Fruit fly (Drosophila melanogaster): ENCODE measurements around the gene Caf1-180.

Caf1-180 gene

DNA sequence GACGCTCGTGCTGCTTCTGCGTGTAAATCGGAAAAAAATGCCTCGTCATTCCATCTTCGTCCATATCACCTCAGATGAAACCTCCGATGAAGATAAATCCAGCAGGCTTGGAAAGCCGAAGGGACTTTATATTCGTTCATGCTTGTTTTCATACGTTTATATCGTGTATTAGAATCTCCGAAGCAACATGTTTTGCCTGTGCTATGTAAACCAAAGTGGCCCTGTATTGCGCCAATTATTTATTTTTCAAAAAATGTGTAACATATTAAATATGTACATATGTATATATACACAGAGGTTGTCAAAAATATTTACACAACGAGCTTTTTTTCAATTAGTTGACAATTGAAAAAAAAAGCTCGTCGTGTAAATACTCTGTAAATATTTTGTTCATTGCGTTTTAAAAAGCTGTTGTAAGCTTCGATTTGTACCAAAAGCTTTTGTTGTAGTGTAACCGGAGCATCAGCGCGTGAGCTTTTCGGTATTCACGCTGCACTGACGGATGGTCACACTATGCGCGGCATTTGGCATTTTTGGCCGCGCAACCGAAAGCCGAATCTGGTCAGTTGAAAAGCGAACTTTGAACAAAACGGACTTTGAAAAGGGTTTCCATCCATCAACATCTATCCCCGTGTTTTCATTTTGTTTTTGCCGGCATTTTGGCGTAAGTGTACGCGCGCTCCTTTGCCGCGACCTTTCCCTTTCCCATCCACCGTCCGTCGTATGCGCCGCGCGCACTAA, 32.2 kb downstream of the Caf1-180 start, which contains the start of gene CG12065:
Gene CG12065 (plus strand): TSS at position 563 of the 741 bp plus-strand sequence.
- TF ChIP-seq h (optimal IDR thresholded peaks at IDR 0.05) = no peak
- TF ChIP-seq Sin3A (optimal IDR thresholded peaks at IDR 0.05) = no peak
- TF ChIP-seq ttk (optimal IDR thresholded peaks at IDR 0.05) = no peak

DNA sequence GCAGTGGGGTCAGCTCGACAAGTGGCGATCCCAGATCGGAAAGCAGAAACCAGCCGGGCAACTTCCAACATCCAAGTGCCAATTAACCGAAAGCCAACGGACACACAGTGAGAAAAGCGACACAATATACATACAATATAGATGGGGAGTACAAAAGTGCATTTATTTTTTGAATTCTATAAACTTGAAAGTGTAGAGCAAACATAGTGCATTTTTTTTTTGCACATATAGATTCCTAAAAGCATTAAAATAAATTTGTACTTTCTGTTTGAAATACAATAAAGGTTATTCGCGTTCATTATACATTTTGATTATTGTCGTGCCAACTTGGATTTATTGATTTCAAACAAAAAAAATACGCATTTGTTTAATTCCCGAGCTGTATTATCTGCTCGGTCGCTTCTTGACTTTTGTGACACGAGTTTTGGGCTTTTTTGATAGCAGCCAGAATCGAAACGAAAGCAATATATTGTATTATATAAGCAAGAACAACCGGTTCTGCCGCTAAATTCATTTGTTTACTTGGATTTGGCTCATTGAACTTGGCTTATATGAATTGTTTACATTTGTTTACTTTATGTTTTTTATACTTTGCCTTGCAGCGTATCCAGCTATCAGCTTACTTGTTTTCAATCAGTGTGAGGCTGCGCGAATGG, 33.0 kb downstream of the Caf1-180 start, which contains the start of gene spirit:
Gene spirit (minus strand): TSS at position 655 of the 656 bp plus-strand sequence.
- TF ChIP-seq insv (optimal IDR thresholded peaks at IDR 0.05) (no peak), psq (optimal IDR thresholded peaks at IDR 0.05) (no peak), Myc (optimal IDR thresholded peaks at IDR 0.05) (no peak)

DNA sequence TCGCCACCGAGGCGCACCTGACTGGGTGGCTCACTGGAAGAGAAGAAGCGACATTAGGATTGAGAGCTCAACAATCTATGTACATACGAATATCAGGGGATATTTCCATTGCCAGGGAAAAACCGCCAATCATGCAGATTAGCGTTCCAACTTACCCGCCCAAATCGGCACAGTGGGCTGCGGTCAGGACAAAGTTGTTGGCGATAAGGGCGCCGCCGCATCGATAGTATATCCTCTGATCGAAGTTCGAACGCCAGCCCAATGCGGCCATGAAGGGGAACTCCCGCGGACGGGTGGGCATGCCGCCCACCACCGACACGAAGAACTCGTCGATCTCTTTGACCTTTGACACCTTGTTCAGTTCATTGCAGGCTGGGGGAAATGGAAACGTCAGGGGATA, 34.2 kb downstream of the Caf1-180 start:
- TF ChIP-seq Myc (optimal IDR thresholded peaks at IDR 0.05) (no peak), insv (optimal IDR thresholded peaks at IDR 0.05) (no peak), Sin3A (optimal IDR thresholded peaks at IDR 0.05) (no peak), psq (optimal IDR thresholded peaks at IDR 0.05) (no peak), h (optimal IDR thresholded peaks at IDR 0.05) (no peak), ttk (optimal IDR thresholded peaks at IDR 0.05) (no peak)

DNA sequence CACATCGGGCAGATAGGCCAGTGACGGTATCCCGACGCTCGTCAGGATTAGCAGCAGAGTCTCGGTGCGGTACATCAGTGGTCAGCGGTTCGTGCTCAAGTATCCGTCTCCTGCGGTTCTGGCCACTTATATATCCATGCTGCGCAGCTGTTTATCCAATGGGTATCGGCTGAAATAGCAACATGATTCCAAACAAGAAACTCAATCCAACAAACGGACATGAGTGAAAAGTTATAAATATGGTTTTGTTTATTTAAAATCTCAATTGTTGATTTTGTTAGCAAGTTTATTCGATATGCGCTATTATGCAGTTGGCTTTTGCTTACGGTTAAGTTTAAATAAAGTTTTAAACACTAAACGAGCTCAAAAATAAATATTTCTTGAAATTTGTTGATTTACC, 35.3 kb downstream of the Caf1-180 start, which contains the start of gene CG12111:
Gene CG12111 (minus strand): TSS at position 101 of the 400 bp plus-strand sequence.
- TF ChIP-seq psq (optimal IDR thresholded peaks at IDR 0.05) (no peak), Sin3A (optimal IDR thresholded peaks at IDR 0.05) (no peak), h (optimal IDR thresholded peaks at IDR 0.05) (no peak), ttk (optimal IDR thresholded peaks at IDR 0.05) (no peak), Myc (optimal IDR thresholded peaks at IDR 0.05) (no peak), insv (optimal IDR thresholded peaks at IDR 0.05) (no peak)

DNA sequence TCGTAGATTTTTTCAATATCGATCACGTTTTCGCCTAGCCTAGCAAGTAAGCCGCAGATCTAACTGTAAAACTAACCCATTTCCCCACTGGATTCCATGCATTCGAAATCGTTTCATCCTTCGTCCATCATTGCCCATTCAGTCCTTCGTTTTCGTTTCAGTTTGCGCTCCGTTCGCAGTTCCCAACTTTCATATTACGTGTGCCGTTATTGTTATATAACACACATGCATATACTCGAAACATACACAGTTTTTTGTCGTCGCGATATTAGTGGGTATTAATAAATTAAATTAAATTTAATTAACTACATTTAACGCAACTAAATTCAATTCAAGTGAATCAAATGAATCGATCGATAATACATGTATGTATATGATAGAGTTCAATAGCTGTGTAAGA, 36.5 kb downstream of the Caf1-180 start:
- TF ChIP-seq h (optimal IDR thresholded peaks at IDR 0.05) (no peak), Myc (optimal IDR thresholded peaks at IDR 0.05) (no peak), ttk (optimal IDR thresholded peaks at IDR 0.05) (no peak), psq (optimal IDR thresholded peaks at IDR 0.05) (no peak), Sin3A (optimal IDR thresholded peaks at IDR 0.05) (no peak)

DNA sequence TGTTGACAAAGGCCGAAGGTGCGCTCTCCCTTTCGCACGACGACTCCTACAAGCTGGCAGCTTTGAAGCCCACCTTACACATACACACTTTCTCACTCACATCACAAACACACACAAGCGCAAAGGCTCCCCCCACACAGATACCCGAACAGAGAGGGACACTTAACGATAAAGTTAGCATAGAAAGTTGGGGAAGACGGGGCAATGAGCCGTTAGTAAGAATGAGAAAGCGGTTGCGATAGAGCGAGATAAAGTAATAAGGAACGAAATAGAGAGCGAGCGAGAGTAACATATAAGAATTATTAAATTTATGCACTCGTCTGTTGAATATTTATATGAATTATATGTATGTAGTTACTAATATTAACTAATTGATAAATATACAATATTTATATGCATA, 37.1 kb downstream of the Caf1-180 start:
- TF ChIP-seq insv (optimal IDR thresholded peaks at IDR 0.05) (no peak), psq (optimal IDR thresholded peaks at IDR 0.05) (no peak), Myc (optimal IDR thresholded peaks at IDR 0.05) (no peak), Sin3A (optimal IDR thresholded peaks at IDR 0.05) (no peak), ttk (optimal IDR thresholded peaks at IDR 0.05) (no peak), h (optimal IDR thresholded peaks at IDR 0.05) (no peak)

DNA sequence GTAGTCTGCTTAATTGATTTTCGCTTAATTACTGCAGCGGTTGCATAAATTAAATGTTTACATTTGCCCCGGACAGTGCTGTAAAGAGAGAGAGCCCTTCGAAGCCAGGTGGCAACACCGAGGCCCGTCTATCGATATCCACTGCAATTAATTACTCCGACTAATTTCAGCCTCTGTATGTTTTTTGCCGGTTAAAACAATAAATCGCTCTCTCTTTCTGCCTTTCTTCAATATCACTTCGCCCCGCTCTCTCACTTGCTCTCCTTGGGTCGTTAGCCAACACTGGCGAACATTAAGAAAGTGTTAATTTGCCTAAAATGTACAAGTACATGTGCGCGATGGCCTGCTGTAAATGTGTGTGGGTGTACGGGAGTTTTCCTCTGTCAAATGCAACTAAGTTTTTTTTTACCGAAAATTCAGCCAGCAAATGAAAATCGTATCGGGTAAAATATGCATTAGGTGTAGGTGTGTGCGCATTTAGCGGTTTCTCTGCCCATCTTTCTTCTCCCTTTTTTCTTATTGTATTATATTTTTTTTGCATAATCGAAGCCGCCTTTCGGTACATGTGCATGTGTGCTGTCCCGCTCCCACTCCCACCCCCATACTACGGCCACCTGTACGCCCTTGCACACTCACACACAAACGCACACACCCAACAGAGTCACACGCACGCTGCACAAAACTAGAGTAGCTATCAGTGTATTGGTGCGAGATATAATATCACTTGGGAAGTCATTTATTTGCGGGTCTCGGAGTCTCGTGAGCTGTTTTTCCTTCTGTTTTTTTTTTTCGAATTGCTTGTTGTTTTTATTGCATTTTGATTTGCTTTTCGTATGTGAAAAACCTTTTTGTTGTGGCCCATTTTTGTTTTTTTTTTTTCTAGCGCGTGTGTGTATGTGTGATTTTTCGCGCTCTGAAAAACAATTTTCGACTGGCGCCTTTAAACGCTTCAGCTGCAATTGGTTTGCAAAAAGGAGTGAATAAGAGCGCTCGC, 44.4 kb downstream of the Caf1-180 start:
- TF ChIP-seq psq (optimal IDR thresholded peaks at IDR 0.05) (no peak), insv (optimal IDR thresholded peaks at IDR 0.05) (no peak), ttk (optimal IDR thresholded peaks at IDR 0.05) (no peak), Sin3A (optimal IDR thresholded peaks at IDR 0.05) (no peak), h (optimal IDR thresholded peaks at IDR 0.05) (no peak), Myc (optimal IDR thresholded peaks at IDR 0.05) (no peak)

DNA sequence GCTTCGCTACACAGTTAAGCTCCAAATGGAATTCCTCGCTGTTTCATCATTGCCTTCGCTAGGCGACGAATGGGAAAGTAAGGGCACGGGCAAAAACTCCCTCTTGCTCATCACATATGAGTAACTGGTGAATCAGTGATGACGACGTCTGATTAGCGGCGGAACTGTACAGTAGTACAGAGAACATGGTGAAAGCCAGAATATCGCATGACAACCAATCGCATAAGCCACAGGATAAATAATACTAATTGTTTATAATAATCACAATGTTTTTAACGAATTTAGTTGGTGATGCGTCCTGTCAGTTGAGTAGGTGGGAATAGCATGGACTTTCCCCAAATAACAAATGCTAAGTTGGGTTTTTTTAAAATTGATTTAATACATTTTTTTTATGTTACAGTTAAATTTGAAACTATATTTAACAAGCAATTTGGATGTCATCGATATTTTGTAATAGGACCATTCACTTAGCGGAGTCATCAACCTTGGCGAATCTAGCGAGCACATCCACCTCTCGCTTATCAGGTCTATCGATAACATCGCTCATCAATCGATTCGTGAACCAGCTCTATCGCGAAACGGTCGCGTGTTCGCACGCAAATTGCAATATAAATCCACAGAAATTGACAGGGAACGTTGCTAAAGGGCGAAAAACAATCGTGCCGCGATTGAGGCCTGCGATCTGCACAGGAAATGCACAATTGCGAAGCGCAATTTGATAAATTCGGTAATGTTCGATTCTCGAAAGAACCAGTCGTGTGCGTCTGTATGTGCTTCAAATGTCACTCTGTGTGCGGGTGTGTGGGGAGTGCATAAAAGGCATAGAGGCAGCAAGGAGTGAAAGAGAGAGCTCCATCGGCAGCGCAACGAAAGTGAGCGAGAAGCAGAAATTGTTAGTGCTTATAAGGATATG, 45.8 kb downstream of the Caf1-180 start, which contains the start of the genes CG12112 and Trf4-1:
Gene CG12112 (minus strand): TSS at position 106 of the 913 bp plus-strand sequence.
Gene Trf4-1 (plus strand): TSS at position 236 of the 913 bp plus-strand sequence.
- no peak for TF ChIP-seq Sin3A (optimal IDR thresholded peaks at IDR 0.05)
- TF ChIP-seq psq (optimal IDR thresholded peaks at IDR 0.05) = peak; percentile 25

DNA sequence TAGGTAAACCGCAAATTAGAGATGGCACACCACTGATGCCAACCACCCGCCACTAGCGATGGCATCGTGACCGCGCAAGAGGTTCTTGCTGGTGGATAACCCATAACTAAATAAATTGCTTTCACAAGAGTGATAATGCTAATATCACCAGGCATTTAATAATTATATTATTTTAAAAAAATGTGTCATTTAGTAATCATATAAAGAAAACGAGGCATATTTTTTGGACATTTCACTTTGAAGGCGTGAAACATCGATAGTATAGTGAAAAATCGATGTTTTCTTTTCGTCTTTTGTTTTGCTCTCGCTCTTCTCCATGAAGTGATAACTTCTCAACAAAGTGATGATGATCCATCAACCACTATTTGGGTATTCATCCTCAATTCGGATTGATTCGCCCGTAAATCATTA, 47.3 kb downstream of the Caf1-180 start, which contains the start of gene IntS4:
Gene IntS4 (minus strand): TSS at position 20 of the 411 bp plus-strand sequence.
- TF ChIP-seq insv (optimal IDR thresholded peaks at IDR 0.05) (no peak), psq (optimal IDR thresholded peaks at IDR 0.05) (peak; percentile 88)

DNA sequence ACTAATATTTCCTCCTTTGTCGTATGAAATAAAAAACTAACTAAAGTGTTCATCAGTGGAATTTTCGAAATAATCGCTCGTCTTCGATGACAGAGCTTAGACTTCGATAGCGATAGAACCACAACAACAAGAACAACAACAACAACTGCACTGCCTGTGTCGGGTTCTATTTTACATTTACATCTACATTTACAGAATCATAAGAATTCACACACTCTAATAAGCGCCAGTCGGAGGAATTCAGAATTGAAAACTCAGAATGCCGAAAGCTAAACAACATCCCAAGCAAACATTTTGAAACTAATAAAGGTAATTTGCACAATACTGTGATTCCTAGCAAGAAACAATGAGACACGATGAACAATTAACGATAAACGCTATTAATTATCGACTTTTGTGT, 51.8 kb downstream of the Caf1-180 start:
- no peak for TF ChIP-seq insv (optimal IDR thresholded peaks at IDR 0.05)
- TF ChIP-seq psq (optimal IDR thresholded peaks at IDR 0.05) = no peak
- TF ChIP-seq Sin3A (optimal IDR thresholded peaks at IDR 0.05) = no peak
- TF ChIP-seq ttk (optimal IDR thresholded peaks at IDR 0.05) = no peak
- TF ChIP-seq Myc (optimal IDR thresholded peaks at IDR 0.05) = no peak
- no peak for TF ChIP-seq h (optimal IDR thresholded peaks at IDR 0.05)

Measured in Kc167 (cell line).